Worm (Caenorhabditis elegans) whole organism, mixed stage, embryonic: Measurements from ENCODE around the gene hcp-2.

Source experiments
- hlh-1 ChIP-seq: fragments of 150-350 bp; optimal IDR thresholded peaks from 2 replicates; lab custom pipeline; 2014; ENCODE audit warnings: missing biosample characterization, missing genetic modification reagents, missing genetic modification characterization
- mls-2 ChIP-seq: sonication (generic microtip); optimal IDR thresholded peaks from 2 replicates; lab custom pipeline; 2016; ENCODE audit warnings: mild to moderate bottlenecking, missing genetic modification characterization, moderate library complexity, missing compliant biosample characterization
- unc-62 ChIP-seq: fragments of 150-350 bp; optimal IDR thresholded peaks from 2 replicates; lab custom pipeline; 2014; ENCODE audit warnings: missing biosample characterization, missing genetic modification reagents, missing genetic modification characterization
- ztf-11 ChIP-seq: fragments of 150-350 bp; optimal IDR thresholded peaks from 2 replicates; lab custom pipeline; 2014; ENCODE audit warnings: missing biosample characterization, missing genetic modification characterization

ce11 chrV:9621437-9621836 is 24.2 kb upstream of the hcp-2 start:
- TF ChIP-seq ztf-11 (no peak), hlh-1 (tag; lab: Kevin White, UChicago) (no peak), unc-62 (GFP tag; lab: Kevin White, UChicago) (no peak), mls-2 (tag; lab: Kevin White, UChicago) (no peak)
